Fruit fly (Drosophila melanogaster) whole organism, embryonic: ENCODE results near the gene Clc.

Experiments
- Aef1 ChIP-seq: fragments of 200-800 bp; sonication (Bioruptor generic); IDR thresholded peaks from 3 replicates; pipeline ENCODE4 v1.3.6; 2022; ENCODE audit warnings: missing biosample characterization, missing genetic modification characterization
- Atf6 ChIP-seq: fragments of 200-800 bp; sonication (Bioruptor generic); IDR thresholded peaks from 2 replicates; pipeline ENCODE4 v1.3.6; 2022; ENCODE audit warnings: missing biosample characterization, missing genetic modification characterization
- BEAF-32 ChIP-seq: fragments of 200-800 bp; sonication (Bioruptor generic); optimal IDR thresholded peaks from 3 replicates; lab custom pipeline; 2017; ENCODE audit warnings: missing biosample characterization, missing genetic modification characterization, mild to moderate bottlenecking, moderate library complexity, missing genetic modification reagents
- Bteb2 ChIP-seq: fragments of 200-800 bp; sonication (Bioruptor generic); optimal IDR thresholded peaks from 2 replicates; lab custom pipeline; 2016; ENCODE audit warnings: missing biosample characterization, missing genetic modification characterization
- CG10274 ChIP-seq: fragments of 200-800 bp; sonication (Bioruptor generic); optimal IDR thresholded peaks from 3 replicates; lab custom pipeline; 2017; ENCODE audit warnings: missing biosample characterization, mild to moderate bottlenecking, missing genetic modification characterization
- CG11398 ChIP-seq: fragments of 200-800 bp; sonication (Bioruptor generic); optimal IDR thresholded peaks from 2 replicates; lab custom pipeline; 2016; ENCODE audit warnings: missing biosample characterization, missing genetic modification characterization
- CG12155 ChIP-seq: fragments of 200-800 bp; sonication (Bioruptor generic); optimal IDR thresholded peaks from 3 replicates; lab custom pipeline; 2016; ENCODE audit warnings: missing biosample characterization, missing genetic modification characterization
- CG13287 ChIP-seq: fragments of 200-800 bp; sonication (Bioruptor generic); IDR thresholded peaks from 2 replicates; pipeline ENCODE4 v1.3.6; 2022; ENCODE audit warnings: missing biosample characterization, missing genetic modification characterization; ENCODE audit not compliant: partially characterized antibody
- CG14860 ChIP-seq: fragments of 200-800 bp; sonication (Bioruptor generic); IDR thresholded peaks from 3 replicates; pipeline ENCODE4 v1.3.6; 2022; ENCODE audit warnings: missing biosample characterization, missing genetic modification characterization; ENCODE audit not compliant: partially characterized antibody
- CG15269 ChIP-seq: fragments of 200-800 bp; sonication (Bioruptor generic); optimal IDR thresholded peaks from 2 replicates; lab custom pipeline; 2018; ENCODE audit warnings: missing biosample characterization, mild to moderate bottlenecking, missing genetic modification characterization, moderate library complexity
- CG15514 ChIP-seq: fragments of 200-800 bp; sonication (Bioruptor generic); optimal IDR thresholded peaks from 3 replicates; lab custom pipeline; 2017; ENCODE audit warnings: missing biosample characterization, missing genetic modification characterization, mild to moderate bottlenecking, moderate library complexity, missing genetic modification reagents
- CG16863 ChIP-seq: fragments of 200-800 bp; sonication (Bioruptor generic); optimal IDR thresholded peaks from 3 replicates; lab custom pipeline; 2016; ENCODE audit warnings: missing biosample characterization, missing genetic modification characterization
- CG18599 ChIP-seq: fragments of 200-800 bp; sonication (Bioruptor generic); optimal IDR thresholded peaks from 3 replicates; lab custom pipeline; 2017; ENCODE audit warnings: missing biosample characterization, missing genetic modification characterization, mild to moderate bottlenecking, moderate library complexity, missing genetic modification reagents
- CG32532 ChIP-seq: fragments of 200-800 bp; sonication (Bioruptor generic); IDR thresholded peaks from 2 replicates; pipeline ENCODE4 v1.3.6; 2022; ENCODE audit warnings: missing biosample characterization, missing genetic modification characterization
- CG32772 ChIP-seq: fragments of 200-800 bp; sonication (Bioruptor generic); IDR thresholded peaks from 2 replicates; pipeline ENCODE4 v1.3.6; 2022; ENCODE audit warnings: missing biosample characterization, missing genetic modification characterization
- CG6254 ChIP-seq: fragments of 200-800 bp; sonication (Bioruptor generic); optimal IDR thresholded peaks from 3 replicates; lab custom pipeline; 2017; ENCODE audit warnings: mild to moderate bottlenecking, missing biosample characterization, missing genetic modification reagents, missing genetic modification characterization
- CG6654 ChIP-seq: fragments of 200-800 bp; sonication (Bioruptor generic); optimal IDR thresholded peaks from 2 replicates; lab custom pipeline; 2017; ENCODE audit warnings: missing biosample characterization, mild to moderate bottlenecking, missing genetic modification characterization
- CG6791 ChIP-seq: fragments of 200-800 bp; sonication (Bioruptor generic); IDR thresholded peaks from 3 replicates; pipeline ENCODE4 v1.3.6; 2022; ENCODE audit warnings: missing biosample characterization, missing genetic modification characterization; ENCODE audit not compliant: partially characterized antibody
- CG7556 ChIP-seq: fragments of 200-800 bp; sonication (Bioruptor generic); optimal IDR thresholded peaks from 2 replicates; lab custom pipeline; 2017; ENCODE audit warnings: missing biosample characterization, mild to moderate bottlenecking, missing genetic modification characterization
- Dp ChIP-seq: fragments of 200-800 bp; sonication (Bioruptor generic); optimal IDR thresholded peaks from 2 replicates; lab custom pipeline; 2018; ENCODE audit warnings: missing biosample characterization, mild to moderate bottlenecking, missing genetic modification characterization, moderate library complexity
- E2f2 ChIP-seq: fragments of 200-800 bp; sonication (Bioruptor generic); IDR thresholded peaks from 2 replicates; pipeline ENCODE4 v1.3.6; 2022; ENCODE audit warnings: missing biosample characterization, missing genetic modification characterization
- Fer3 ChIP-seq: fragments of 200-800 bp; sonication (Bioruptor generic); optimal IDR thresholded peaks from 2 replicates; lab custom pipeline; 2018; ENCODE audit warnings: missing biosample characterization, mild to moderate bottlenecking, missing genetic modification characterization, moderate library complexity
- GATAe ChIP-seq: fragments of 200-800 bp; sonication (Bioruptor generic); conservative IDR thresholded peaks from 2 replicates; pipeline ENCODE4 v1.3.6; 2022; ENCODE audit warnings: missing biosample characterization, missing genetic modification characterization
- Hr51 ChIP-seq, 2 experiments: fragments of 200-800 bp; sonication (Bioruptor generic); optimal IDR thresholded peaks; 2 replicates in 1 of 2; 3 replicates in 1 of 2; lab custom pipeline; 2016 to 2018; ENCODE audit warnings: missing biosample characterization in 2 of 2, missing genetic modification characterization in 2 of 2, mild to moderate bottlenecking in 1 of 2, moderate library complexity in 1 of 2
- Meics ChIP-seq: fragments of 200-800 bp; sonication (Bioruptor generic); optimal IDR thresholded peaks from 2 replicates; lab custom pipeline; 2017; ENCODE audit warnings: missing biosample characterization, mild to moderate bottlenecking, missing genetic modification characterization
- Myb ChIP-seq: fragments of 200-800 bp; sonication (Bioruptor generic); optimal IDR thresholded peaks from 2 replicates; lab custom pipeline; 2016; ENCODE audit warnings: missing biosample characterization, missing genetic modification characterization
- Ptx1 ChIP-seq: fragments of 200-800 bp; sonication (Bioruptor generic); IDR thresholded peaks from 2 replicates; pipeline ENCODE4 v1.3.6; 2022; ENCODE audit warnings: missing biosample characterization, missing genetic modification characterization
- ac ChIP-seq: fragments of 200-800 bp; sonication (Bioruptor generic); optimal IDR thresholded peaks from 3 replicates; lab custom pipeline; 2017; ENCODE audit warnings: missing biosample characterization, mild to moderate bottlenecking, missing genetic modification characterization
- al ChIP-seq: fragments of 200-800 bp; sonication (Bioruptor generic); IDR thresholded peaks from 2 replicates; pipeline ENCODE4 v1.3.6; 2022; ENCODE audit warnings: missing biosample characterization, missing genetic modification characterization
- bcd ChIP-seq: fragments of 200-800 bp; sonication (Bioruptor generic); optimal IDR thresholded peaks from 2 replicates; lab custom pipeline; 2017; ENCODE audit warnings: missing biosample characterization, mild to moderate bottlenecking, missing genetic modification characterization
- croc ChIP-seq: fragments of 200-800 bp; sonication (Bioruptor generic); conservative IDR thresholded peaks from 3 replicates; pipeline ENCODE4 v1.3.6; 2022; ENCODE audit warnings: missing biosample characterization, missing genetic modification characterization
- exex ChIP-seq: fragments of 200-800 bp; sonication (Bioruptor generic); optimal IDR thresholded peaks from 4 replicates; lab custom pipeline; 2018; ENCODE audit warnings: missing biosample characterization, mild to moderate bottlenecking, missing genetic modification characterization, moderate library complexity
- fd3F ChIP-seq: fragments of 200-800 bp; sonication (Bioruptor generic); optimal IDR thresholded peaks from 2 replicates; lab custom pipeline; 2018; ENCODE audit warnings: missing biosample characterization, mild to moderate bottlenecking, missing genetic modification characterization, moderate library complexity
- gce ChIP-seq: fragments of 200-800 bp; sonication (Bioruptor generic); IDR thresholded peaks from 3 replicates; pipeline ENCODE4 v1.3.6; 2022; ENCODE audit warnings: missing biosample characterization, missing genetic modification characterization
- grau ChIP-seq: fragments of 200-800 bp; optimal IDR thresholded peaks from 3 replicates; lab custom pipeline; 2019; ENCODE audit warnings: missing biosample characterization, mild to moderate bottlenecking, missing genetic modification characterization, moderate library complexity
- ham ChIP-seq: fragments of 200-800 bp; sonication (Bioruptor generic); IDR thresholded peaks from 2 replicates; pipeline ENCODE4 v1.3.6; 2022; ENCODE audit warnings: missing biosample characterization, missing genetic modification characterization
- jing ChIP-seq: fragments of 200-800 bp; sonication (Bioruptor generic); optimal IDR thresholded peaks from 2 replicates; lab custom pipeline; 2018; ENCODE audit warnings: missing biosample characterization, mild to moderate bottlenecking, missing genetic modification characterization
- lola ChIP-seq, 3 experiments: fragments of >200 bp in 2 of 3; fragments of 200-800 bp in 1 of 3; sonication (Bioruptor generic) in 1 of 3; optimal IDR thresholded peaks; 2 replicates each; lab custom pipeline; 2017 to 2019; ENCODE audit warnings: missing biosample characterization in 3 of 3, missing genetic modification characterization in 3 of 3, mild to moderate bottlenecking in 1 of 3, moderate library complexity in 1 of 3
- pfk ChIP-seq: fragments of 200-800 bp; sonication (Bioruptor generic); optimal IDR thresholded peaks from 2 replicates; lab custom pipeline; 2018; ENCODE audit warnings: missing biosample characterization, mild to moderate bottlenecking, missing genetic modification characterization, moderate library complexity
- phol ChIP-seq: fragments of 200-800 bp; sonication (Bioruptor generic); optimal IDR thresholded peaks from 3 replicates; lab custom pipeline; 2018; ENCODE audit warnings: missing biosample characterization, mild to moderate bottlenecking, missing genetic modification characterization, moderate library complexity
- sd ChIP-seq: fragments of 200-800 bp; sonication (Bioruptor generic); optimal IDR thresholded peaks from 3 replicates; lab custom pipeline; 2018; ENCODE audit warnings: missing biosample characterization, mild to moderate bottlenecking, missing genetic modification characterization, moderate library complexity
- stwl ChIP-seq: fragments of 200-800 bp; sonication (Bioruptor generic); optimal IDR thresholded peaks from 3 replicates; lab custom pipeline; 2018; ENCODE audit warnings: missing biosample characterization, mild to moderate bottlenecking, missing genetic modification characterization, moderate library complexity
- trh ChIP-seq: fragments of 200-800 bp; sonication (Bioruptor generic); optimal IDR thresholded peaks from 2 replicates; lab custom pipeline; 2016; ENCODE audit warnings: missing biosample characterization, missing genetic modification characterization
- wdn ChIP-seq: fragments of 200-800 bp; sonication (Bioruptor generic); IDR thresholded peaks from 2 replicates; pipeline ENCODE4 v1.3.6; 2022; ENCODE audit warnings: missing biosample characterization, missing genetic modification characterization
- zf30C ChIP-seq: fragments of 200-800 bp; sonication (Bioruptor generic); optimal IDR thresholded peaks from 3 replicates; lab custom pipeline; 2018; ENCODE audit warnings: missing biosample characterization, mild to moderate bottlenecking, missing genetic modification characterization

Gene Clc

dm6 chr3L:20212022-20212421, 28.8 kb upstream of the Clc start, which contains the start of gene CG7017:
Gene CG7017, minus strand, starts transcription at chr3L:20212122.
- TF ChIP-seq phol (tag; lab: Kevin White, UChicago) (no peak), CG14860 (GFP tag; lab: Robert Waterston, UW) (no peak)

dm6 chr3L:20220374-20220773, 20.5 kb upstream of the Clc start, which contains the start of gene CG6933:
Gene CG6933, minus strand, starts transcription at chr3L:20220420.
- TF ChIP-seq trh (GFP tag; lab: Kevin White, UChicago) (no peak), sd (peak; percentile 70), exex (peak; percentile 98)

DNA sequence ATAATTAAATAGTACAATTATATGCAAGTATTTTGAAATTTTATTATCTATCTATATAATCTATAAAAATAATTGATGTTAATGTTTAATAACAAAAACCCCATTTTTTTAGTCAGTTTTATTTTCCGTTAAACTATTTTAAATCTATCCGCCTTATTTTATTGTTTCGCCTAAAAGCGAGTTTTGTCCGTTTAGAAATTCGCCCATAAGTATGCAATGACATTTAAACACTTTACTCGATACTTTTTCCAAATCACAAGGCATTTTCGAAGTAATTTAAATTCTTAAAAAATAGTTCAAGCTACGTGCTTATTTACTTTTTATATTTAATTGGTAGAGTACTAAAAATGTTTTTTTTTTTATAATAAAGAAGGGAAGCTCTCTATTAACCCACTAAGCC, 19.9 kb upstream of the Clc start:
- peak; percentile 41 for TF ChIP-seq Dp
- peak; percentile 30 for TF ChIP-seq BEAF-32 (GFP tag; lab: Kevin White, UChicago)
- peak; percentile 6 for TF ChIP-seq stwl (tag; lab: Kevin White, UChicago)
- peak; percentile 55 for TF ChIP-seq CG16863 (GFP tag; lab: Kevin White, UChicago)
- TF ChIP-seq CG12155 (GFP tag; lab: Kevin White, UChicago), result peak; percentile 67
- no peak for TF ChIP-seq gce (GFP tag; lab: Robert Waterston, UW)
- no peak for TF ChIP-seq CG10274 (GFP tag; lab: Kevin White, UChicago)
- TF ChIP-seq Myb, result peak; percentile 84
- no peak for TF ChIP-seq ham
- peak; percentile 44 for TF ChIP-seq E2f2 (GFP tag; lab: Robert Waterston, UW)

dm6 chr3L:20221412-20221864, 19.4 kb upstream of the Clc start, which contains the start of gene CG17145:
Gene CG17145, plus strand, starts transcription at chr3L:20221814.
- TF ChIP-seq Ptx1 (GFP tag; lab: Robert Waterston, UW), result 0 out of 2 replicates have a peak, but pooled peaks have one; percentile 13
- TF ChIP-seq CG6791, result no peak
- TF ChIP-seq Hr51 (GFP tag; optimal IDR thresholded peaks at IDR 0.05; lab: Kevin White, UChicago), result peak in 1 of 2 experiments; percentile 56
- peak; percentile 18 for TF ChIP-seq CG7556 (GFP tag; lab: Kevin White, UChicago)
- peak; percentile 52 for TF ChIP-seq CG18599 (GFP tag; lab: Kevin White, UChicago)
- no peak for TF ChIP-seq zf30C (GFP tag; lab: Kevin White, UChicago)
- TF ChIP-seq GATAe (GFP tag; lab: Robert Waterston, UW), result peak; percentile 45; the same call in 1 of the 2 replicates
- TF ChIP-seq lola (GFP tag; optimal IDR thresholded peaks at IDR 0.05; lab: Kevin White, UChicago), result no peak
- TF ChIP-seq croc, result no peak
- TF ChIP-seq Aef1 (GFP tag; lab: Robert Waterston, UW), result no peak
- no peak for TF ChIP-seq ac (GFP tag; lab: Kevin White, UChicago)
- TF ChIP-seq jing, result no peak
- peak; percentile 64 for TF ChIP-seq grau (tag; lab: Kevin White, UChicago)
- TF ChIP-seq pfk (GFP tag; lab: Kevin White, UChicago), result no peak
- no peak for TF ChIP-seq CG12155 (GFP tag; lab: Kevin White, UChicago)
- peak; percentile 7 for TF ChIP-seq fd3F (GFP tag; lab: Kevin White, UChicago)
- peak; percentile 19 for TF ChIP-seq Fer3
- no peak for TF ChIP-seq CG13287
- no peak for TF ChIP-seq CG6654
- peak; percentile 68 for TF ChIP-seq Atf6 (GFP tag; lab: Robert Waterston, UW)
- no peak for TF ChIP-seq al (GFP tag; lab: Robert Waterston, UW)
- TF ChIP-seq wdn (GFP tag; lab: Robert Waterston, UW), result no peak
- 0 out of 2 replicates have a peak, but pooled peaks have one; percentile 16 for TF ChIP-seq CG32532
- TF ChIP-seq CG15269, result peak; percentile 55
- TF ChIP-seq Meics (GFP tag; lab: Kevin White, UChicago), result peak; percentile 51
- no peak for TF ChIP-seq CG32772 (GFP tag; lab: Robert Waterston, UW)
- TF ChIP-seq CG6254 (GFP tag; lab: Kevin White, UChicago), result no peak
- no peak for TF ChIP-seq Bteb2 (GFP tag; lab: Kevin White, UChicago)
- TF ChIP-seq bcd (GFP tag; lab: Kevin White, UChicago), result no peak
- TF ChIP-seq CG15514 (GFP tag; lab: Kevin White, UChicago), result peak; percentile 27
- TF ChIP-seq CG11398, result no peak
